Worm (Caenorhabditis elegans): ENCODE data around the gene ZK1058.3.

- TF ChIP-seq ama-1 (optimal IDR thresholded peaks at IDR 0.05) (no peak), nhr-12 (tag; optimal IDR thresholded peaks at IDR 0.05) (no peak), R02D3.7 (tag; optimal IDR thresholded peaks at IDR 0.05) (no peak), F13H6.1 (tag; optimal IDR thresholded peaks at IDR 0.05) (no peak), aly-2 (tag; optimal IDR thresholded peaks at IDR 0.05) (no peak)
Measured at ce11 chrIII:3969133-3969532, 50.5 kb downstream of the ZK1058.3 start.

Data from whole organism, L2 larva.